Worm (Caenorhabditis elegans): ENCODE data around the gene ceh-22.

- TF ChIP-seq lin-38 (GFP tag; IDR thresholded peaks at IDR 0.05) (no peak), R02D3.7 (tag; optimal IDR thresholded peaks at IDR 0.05) (no peak), ztf-11 (tag; optimal IDR thresholded peaks at IDR 0.05) (no peak), nhr-25 (tag; optimal IDR thresholded peaks at IDR 0.05; ENCODE audit: borderline replicate concordance, insufficient read depth) (no peak), pha-4 (GFP tag; IDR thresholded peaks at IDR 0.05) (no peak; the same call in 1 of the 2 replicates), pha-4 (tag; optimal IDR thresholded peaks at IDR 0.05) (no peak)
Observed at ce11 chrV:10711829-10712607, 40.3 kb downstream of the ceh-22 start.
